Worm (Caenorhabditis elegans) whole organism, L4 larva: Measurements from ENCODE around the gene T11F9.14.

Source experiments
- F10B5.3 ChIP-seq: sonication (generic microtip); optimal IDR thresholded peaks from 2 replicates; lab custom pipeline; 2016; ENCODE audit warnings: mild to moderate bottlenecking, missing genetic modification characterization, missing compliant biosample characterization
- F44E2.7 ChIP-seq: fragments of 200-800 bp; sonication (Bioruptor generic); IDR thresholded peaks from 2 replicates; pipeline ENCODE4 v2.1.2; 2022; ENCODE audit warnings: missing genetic modification characterization, missing compliant biosample characterization
- T20F7.1 ChIP-seq: fragments of 200-800 bp; sonication (Bioruptor generic); optimal IDR thresholded peaks from 2 replicates; lab custom pipeline; 2018; ENCODE audit warnings: mild to moderate bottlenecking, missing genetic modification characterization, missing compliant biosample characterization
- Y105C5A.15 ChIP-seq: fragments of 200-800 bp; sonication (Bioruptor generic); IDR thresholded peaks from 2 replicates; pipeline ENCODE4 v1.3.6; 2022; ENCODE audit warnings: missing genetic modification characterization, missing compliant biosample characterization
- Y5F2A.4 ChIP-seq: fragments of 200-800 bp; sonication (Bioruptor generic); optimal IDR thresholded peaks from 2 replicates; lab custom pipeline; 2018; ENCODE audit warnings: mild to moderate bottlenecking, missing genetic modification characterization, missing compliant biosample characterization
- Y75B8A.6 ChIP-seq: fragments of 200-800 bp; sonication (Bioruptor generic); IDR thresholded peaks from 2 replicates; pipeline ENCODE4 v1.3.6; 2022; ENCODE audit warnings: missing genetic modification reagents, missing genetic modification characterization, missing compliant biosample characterization
- aha-1 ChIP-seq: fragments of 150-350 bp; peaks from one replicate; lab custom pipeline; 2014; ENCODE audit warnings: missing biosample characterization, missing genetic modification characterization
- ceh-28 ChIP-seq: fragments of 150-350 bp; optimal IDR thresholded peaks from 2 replicates; lab custom pipeline; 2014; ENCODE audit warnings: missing biosample characterization, missing genetic modification reagents, missing genetic modification characterization
- daf-12 ChIP-seq: fragments of 150-350 bp; optimal IDR thresholded peaks from 2 replicates; lab custom pipeline; 2014; ENCODE audit warnings: missing biosample characterization, missing genetic modification reagents, missing genetic modification characterization
- daf-16 ChIP-seq, 3 experiments: sonication (generic microtip); optimal IDR thresholded peaks; 2 replicates each; lab custom pipeline; 2016 to 2017; ENCODE audit warnings: missing genetic modification characterization in 3 of 3, missing genetic modification reagents in 3 of 3, mild to moderate bottlenecking in 2 of 3, missing compliant biosample characterization in 2 of 3, missing biosample characterization in 1 of 3, moderate library complexity in 1 of 3
- dmd-6 ChIP-seq: fragments of 200-800 bp; sonication (Bioruptor generic); IDR thresholded peaks from 2 replicates; pipeline ENCODE4 v1.3.6; 2022; ENCODE audit warnings: missing genetic modification reagents, missing genetic modification characterization, missing compliant biosample characterization
- dmd-8 ChIP-seq: fragments of 200-800 bp; sonication (Bioruptor generic); IDR thresholded peaks from 2 replicates; pipeline ENCODE4 v1.3.6; 2022; ENCODE audit warnings: missing genetic modification characterization, missing compliant biosample characterization
- dmd-9 ChIP-seq: fragments of 200-800 bp; sonication (Bioruptor generic); IDR thresholded peaks from 2 replicates; pipeline ENCODE4 v1.3.6; 2022; ENCODE audit warnings: missing genetic modification reagents, missing genetic modification characterization, missing compliant biosample characterization
- egl-27 ChIP-seq: sonication (generic microtip); optimal IDR thresholded peaks from 3 replicates; lab custom pipeline; 2017; ENCODE audit warnings: missing biosample characterization, missing genetic modification reagents, missing genetic modification characterization
- egl-43 ChIP-seq: fragments of 200-800 bp; sonication (Bioruptor generic); IDR thresholded peaks from 2 replicates; pipeline ENCODE4 v1.3.6; 2022; ENCODE audit warnings: missing genetic modification reagents, missing genetic modification characterization, missing compliant biosample characterization
- fkh-10 ChIP-seq: fragments of 150-350 bp; optimal IDR thresholded peaks from 2 replicates; lab custom pipeline; 2014; ENCODE audit warnings: missing biosample characterization, missing genetic modification reagents, missing genetic modification characterization
- hif-1 ChIP-seq, 2 experiments: sonication (generic microtip); optimal IDR thresholded peaks; 2 replicates each; lab custom pipeline; 2016 to 2017; ENCODE audit warnings: missing compliant biosample characterization in 2 of 2, missing genetic modification characterization in 2 of 2, missing genetic modification reagents in 2 of 2, missing genotype in 2 of 2, mild to moderate bottlenecking in 1 of 2
- hlh-11 ChIP-seq: fragments of 200-800 bp; sonication (Bioruptor generic); optimal IDR thresholded peaks from 2 replicates; lab custom pipeline; 2018; ENCODE audit warnings: mild to moderate bottlenecking, missing genetic modification characterization, missing compliant biosample characterization
- lim-7 ChIP-seq: fragments of 200-800 bp; sonication (Bioruptor generic); IDR thresholded peaks from 2 replicates; pipeline ENCODE4 v1.3.6; 2022; ENCODE audit warnings: missing genetic modification characterization, missing compliant biosample characterization
- lin-1 ChIP-seq: fragments of 200-800 bp; sonication (Bioruptor generic); IDR thresholded peaks from 2 replicates; pipeline ENCODE4 v1.3.6; 2022; ENCODE audit warnings: missing genetic modification reagents, missing genetic modification characterization, missing compliant biosample characterization
- lin-13 ChIP-seq: fragments of 150-350 bp; optimal IDR thresholded peaks from 2 replicates; lab custom pipeline; 2014; ENCODE audit warnings: missing biosample characterization, missing genetic modification reagents, missing genetic modification characterization
- lir-3 ChIP-seq: sonication (generic microtip); optimal IDR thresholded peaks from 2 replicates; lab custom pipeline; 2016; ENCODE audit warnings: mild to moderate bottlenecking, missing genetic modification characterization, missing compliant biosample characterization
- mdt-29 ChIP-seq: fragments of 200-800 bp; sonication (Bioruptor generic); IDR thresholded peaks from 2 replicates; pipeline ENCODE4 v1.3.6; 2022; ENCODE audit warnings: missing genetic modification reagents, missing genetic modification characterization, missing compliant biosample characterization
- mep-1 ChIP-seq: fragments of 150-350 bp; sonication (generic microtip); optimal IDR thresholded peaks from 3 replicates; lab custom pipeline; 2014; ENCODE audit warnings: missing biosample characterization, missing genetic modification characterization
- mxl-2 ChIP-seq: fragments of 200-800 bp; sonication (Bioruptor generic); conservative IDR thresholded peaks from 2 replicates; pipeline ENCODE4 v1.3.6; 2022; ENCODE audit warnings: missing genetic modification reagents, missing genetic modification characterization, missing compliant biosample characterization
- nhr-10 ChIP-seq: fragments of 150-350 bp; optimal IDR thresholded peaks from 2 replicates; lab custom pipeline; 2014; ENCODE audit warnings: missing biosample characterization, missing genetic modification characterization
- nhr-111 ChIP-seq: fragments of 200-800 bp; sonication (Bioruptor generic); optimal IDR thresholded peaks from 2 replicates; lab custom pipeline; 2018; ENCODE audit warnings: mild to moderate bottlenecking, missing genetic modification characterization, missing compliant biosample characterization
- nhr-28 ChIP-seq: fragments of 150-350 bp; optimal IDR thresholded peaks from 2 replicates; lab custom pipeline; 2014; ENCODE audit warnings: missing biosample characterization, missing genetic modification characterization
- nhr-48 ChIP-seq: sonication (generic microtip); optimal IDR thresholded peaks from 2 replicates; lab custom pipeline; 2016; ENCODE audit warnings: mild to moderate bottlenecking, missing genetic modification characterization, missing compliant biosample characterization
- nhr-77 ChIP-seq: fragments of 150-350 bp; optimal IDR thresholded peaks from 2 replicates; lab custom pipeline; 2014; ENCODE audit warnings: missing biosample characterization, missing genetic modification characterization
- pqm-1 ChIP-seq: sonication (generic microtip); optimal IDR thresholded peaks from 2 replicates; lab custom pipeline; 2017; ENCODE audit warnings: missing biosample characterization, missing genetic modification characterization
- rbr-2 ChIP-seq: sonication (generic microtip); optimal IDR thresholded peaks from 2 replicates; lab custom pipeline; 2016; ENCODE audit warnings: missing genotype, missing genetic modification characterization, missing compliant biosample characterization
- sdz-12 ChIP-seq: fragments of 200-800 bp; sonication (Bioruptor generic); optimal IDR thresholded peaks from 2 replicates; lab custom pipeline; 2018; ENCODE audit warnings: mild to moderate bottlenecking, missing genetic modification characterization, missing compliant biosample characterization
- set-16 ChIP-seq: fragments of 200-800 bp; sonication (Bioruptor generic); IDR thresholded peaks from 2 replicates; pipeline ENCODE4 v1.3.6; 2022; ENCODE audit warnings: missing genetic modification reagents, missing genetic modification characterization, missing compliant biosample characterization
- skn-1 ChIP-seq: fragments of 150-350 bp; optimal IDR thresholded peaks from 2 replicates; lab custom pipeline; 2014; ENCODE audit warnings: missing biosample characterization, missing genetic modification characterization
- tag-97 ChIP-seq: fragments of 200-800 bp; sonication (Bioruptor generic); IDR thresholded peaks from 2 replicates; pipeline ENCODE4 v1.3.6; 2022; ENCODE audit warnings: missing genetic modification characterization, missing compliant biosample characterization
- tra-1 ChIP-seq: fragments of 200-800 bp; sonication (Bioruptor generic); IDR thresholded peaks from 2 replicates; pipeline ENCODE4 v1.3.6; 2022; ENCODE audit warnings: missing genetic modification reagents, missing genetic modification characterization, missing compliant biosample characterization
- unc-62 ChIP-seq, 3 experiments: fragments of 150-350 bp in 1 of 3; sonication (generic microtip); optimal IDR thresholded peaks in 2 of 3; peaks in 1 of 3; 1 replicate in 1 of 3; 2 replicates in 2 of 3; lab custom pipeline; 2014 to 2017; ENCODE audit warnings: missing biosample characterization in 3 of 3, missing genetic modification characterization in 3 of 3, missing genetic modification reagents in 3 of 3, missing genotype in 1 of 3
- vab-7 ChIP-seq: fragments of 200-800 bp; sonication (Bioruptor generic); IDR thresholded peaks from 2 replicates; pipeline ENCODE4 v1.3.6; 2022; ENCODE audit warnings: missing genetic modification reagents, missing genetic modification characterization, missing compliant biosample characterization
- zag-1 ChIP-seq: fragments of 150-350 bp; optimal IDR thresholded peaks from 2 replicates; lab custom pipeline; 2014; ENCODE audit warnings: missing biosample characterization, missing genetic modification characterization
- zip-11 ChIP-seq: fragments of 200-800 bp; sonication (Bioruptor generic); IDR thresholded peaks from 2 replicates; pipeline ENCODE4 v1.3.6; 2022; ENCODE audit warnings: missing genetic modification characterization, missing compliant biosample characterization
- ztf-11 ChIP-seq: fragments of 150-350 bp; optimal IDR thresholded peaks from 2 replicates; lab custom pipeline; 2014; ENCODE audit warnings: missing biosample characterization, missing genetic modification characterization
- ztf-7 ChIP-seq: fragments of 150-350 bp; optimal IDR thresholded peaks from 2 replicates; lab custom pipeline; 2014; ENCODE audit warnings: missing biosample characterization, missing genetic modification characterization

T11F9.14 gene

ce11 chrV:11459255-11459654 is 21.4 kb downstream of the T11F9.14 start, which contains the start of gene T11F9.1 (continued):
- no peak for TF ChIP-seq skn-1 (tag; lab: Kevin White, UChicago)
- TF ChIP-seq vab-7 (GFP tag; lab: Robert Waterston, UW), result no peak
- TF ChIP-seq nhr-77 (tag; lab: Kevin White, UChicago), result no peak

ce11 chrV:11454917-11455316 is 25.7 kb downstream of the T11F9.14 start:
- TF ChIP-seq skn-1 (tag; lab: Kevin White, UChicago) (no peak), lim-7 (no peak), daf-12 (tag; lab: Kevin White, UChicago) (no peak), ztf-11 (no peak), nhr-28 (tag; lab: Kevin White, UChicago) (no peak), dmd-9 (no peak), Y5F2A.4 (GFP tag; lab: Kevin White, UChicago) (no peak), egl-27 (tag; lab: Kevin White, UChicago) (no peak), daf-16 (GFP tag; optimal IDR thresholded peaks at IDR 0.05; lab: Kevin White, UChicago) (no peak), daf-16 (tag; optimal IDR thresholded peaks at IDR 0.05; lab: Kevin White, UChicago) (no peak), lin-1 (GFP tag; lab: Robert Waterston, UW) (no peak)

ce11 chrV:11450257-11450656 is 30.4 kb downstream of the T11F9.14 start, which contains the start of gene col-156:
TSS of gene col-156 (minus strand) at chrV:11450357.
- TF ChIP-seq pqm-1 (no peak), aha-1 (peak; percentile 12)

- TF ChIP-seq set-16 (GFP tag; lab: Robert Waterston, UW), result peak; percentile 93
- TF ChIP-seq F44E2.7 (GFP tag; lab: Robert Waterston, UW), result 0 out of 2 replicates have a peak, but pooled peaks have one; percentile 18
- TF ChIP-seq unc-62 (GFP tag; optimal IDR thresholded peaks at IDR 0.05 in 1 of 2; lab: Kevin White, UChicago), result no peak
- TF ChIP-seq unc-62 (tag; optimal IDR thresholded peaks at IDR 0.05; lab: Kevin White, UChicago), result no peak
These were observed 31.2 kb downstream of the T11F9.14 start for ce11 chrV:11449404-11449803.

- TF ChIP-seq lin-13 (GFP tag; lab: Kevin White, UChicago) (no peak), F10B5.3 (no peak), mxl-2 (no peak), mdt-29 (no peak), T20F7.1 (no peak), nhr-111 (no peak), Y105C5A.15 (no peak), sdz-12 (GFP tag; lab: Kevin White, UChicago) (no peak), pqm-1 (no peak), set-16 (GFP tag; lab: Robert Waterston, UW) (no peak), nhr-10 (tag; lab: Kevin White, UChicago) (no peak)
These were observed 34.3 kb downstream of the T11F9.14 start, which contains the start of gene mig-17 for ce11 chrV:11446297-11446696. TSS of gene mig-17 (plus strand) at chrV:11446685.

ce11 chrV:11445375-11445774 is 35.3 kb downstream of the T11F9.14 start:
- TF ChIP-seq nhr-48 (tag; lab: Kevin White, UChicago) (no peak), rbr-2 (peak; percentile 44), dmd-6 (GFP tag; lab: Robert Waterston, UW) (no peak), mep-1 (no peak), tag-97 (GFP tag; lab: Robert Waterston, UW) (no peak), dmd-8 (no peak), egl-43 (GFP tag; lab: Robert Waterston, UW) (0 out of 2 replicates have a peak, but pooled peaks have one; percentile 55), ceh-28 (peak; percentile 56), fkh-10 (GFP tag; lab: Kevin White, UChicago) (peak; percentile 72), zag-1 (no peak), lir-3 (tag; lab: Kevin White, UChicago) (no peak), zip-11 (GFP tag; lab: Robert Waterston, UW) (no peak), Y75B8A.6 (no peak), hlh-11 (tag; lab: Kevin White, UChicago) (peak; percentile 5), hif-1 (tag; optimal IDR thresholded peaks at IDR 0.05; lab: Kevin White, UChicago) (peak in 1 of 2 experiments; percentile 18), aha-1 (peak; percentile 96), set-16 (GFP tag; lab: Robert Waterston, UW) (peak; percentile 60; the same call in 1 of the 2 replicates), tra-1 (GFP tag; lab: Robert Waterston, UW) (no peak), mxl-2 (no peak), ztf-7 (tag; lab: Kevin White, UChicago) (no peak)
